Fruit fly (Drosophila melanogaster) whole organism, embryonic: Measurements from ENCODE around the gene CG11858.

Experiments used
- Asciz ChIP-seq: fragments of 200-800 bp; sonication (Bioruptor generic); optimal IDR thresholded peaks from 2 replicates; lab custom pipeline; 2017; ENCODE audit warnings: missing biosample characterization, mild to moderate bottlenecking, missing genetic modification characterization, missing genetic modification reagents
- Bteb2 ChIP-seq: fragments of 200-800 bp; sonication (Bioruptor generic); optimal IDR thresholded peaks from 2 replicates; lab custom pipeline; 2016; ENCODE audit warnings: missing biosample characterization, missing genetic modification characterization
- C15 ChIP-seq: fragments of 200-800 bp; sonication (Bioruptor generic); IDR thresholded peaks from 3 replicates; pipeline ENCODE4 v1.3.6; 2022; ENCODE audit warnings: missing biosample characterization, missing genetic modification characterization
- CG10209 ChIP-seq: fragments of 200-800 bp; sonication (Bioruptor generic); optimal IDR thresholded peaks from 3 replicates; lab custom pipeline; 2017; ENCODE audit warnings: missing biosample characterization, mild to moderate bottlenecking, missing genetic modification characterization, missing genetic modification reagents
- CG13123 ChIP-seq: fragments of 200-800 bp; sonication (Bioruptor generic); optimal IDR thresholded peaks from 2 replicates; lab custom pipeline; 2016; ENCODE audit warnings: missing biosample characterization, missing genetic modification characterization
- CG13296 ChIP-seq: fragments of 200-800 bp; sonication (Bioruptor generic); optimal IDR thresholded peaks from 3 replicates; lab custom pipeline; 2018; ENCODE audit warnings: missing biosample characterization, mild to moderate bottlenecking, missing genetic modification characterization
- CG13775 ChIP-seq: fragments of 200-800 bp; sonication (Bioruptor generic); optimal IDR thresholded peaks from 3 replicates; lab custom pipeline; 2017; ENCODE audit warnings: missing biosample characterization, mild to moderate bottlenecking, missing genetic modification characterization
- CG15073 ChIP-seq: fragments of 200-800 bp; sonication (Bioruptor generic); optimal IDR thresholded peaks from 2 replicates; lab custom pipeline; 2016; ENCODE audit warnings: missing biosample characterization, missing genetic modification characterization
- CG15479 ChIP-seq: fragments of 200-800 bp; sonication (Bioruptor generic); optimal IDR thresholded peaks from 3 replicates; lab custom pipeline; 2019; ENCODE audit warnings: missing biosample characterization, mild to moderate bottlenecking, missing genetic modification characterization, moderate library complexity
- CG16815 ChIP-seq: fragments of 200-800 bp; sonication (Bioruptor generic); optimal IDR thresholded peaks from 3 replicates; lab custom pipeline; 2017; ENCODE audit warnings: missing biosample characterization, mild to moderate bottlenecking, missing genetic modification characterization
- CG2875 ChIP-seq: fragments of 200-800 bp; sonication (Bioruptor generic); optimal IDR thresholded peaks from 2 replicates; lab custom pipeline; 2017; ENCODE audit warnings: missing biosample characterization, mild to moderate bottlenecking, missing genetic modification characterization, missing genetic modification reagents
- CG2889 ChIP-seq: fragments of 200-800 bp; sonication (Bioruptor generic); IDR thresholded peaks from 3 replicates; pipeline ENCODE4 v1.3.6; 2022; ENCODE audit warnings: missing biosample characterization, missing genetic modification characterization
- CG33213 ChIP-seq: fragments of 200-800 bp; sonication (Bioruptor generic); optimal IDR thresholded peaks from 3 replicates; lab custom pipeline; 2016; ENCODE audit warnings: missing biosample characterization, missing genetic modification characterization
- CG3407 ChIP-seq: fragments of 200-800 bp; sonication (Bioruptor generic); optimal IDR thresholded peaks from 2 replicates; lab custom pipeline; 2018; ENCODE audit warnings: missing biosample characterization, mild to moderate bottlenecking, missing genetic modification characterization
- CG3847 ChIP-seq: fragments of 200-800 bp; sonication (Bioruptor generic); IDR thresholded peaks from 2 replicates; pipeline ENCODE4 v1.3.6; 2022; ENCODE audit warnings: missing biosample characterization, missing genetic modification characterization
- CG4707 ChIP-seq: fragments of 200-800 bp; sonication (Bioruptor generic); optimal IDR thresholded peaks from 2 replicates; lab custom pipeline; 2018; ENCODE audit warnings: missing biosample characterization, mild to moderate bottlenecking, missing genetic modification characterization, moderate library complexity
- CG6654 ChIP-seq: fragments of 200-800 bp; sonication (Bioruptor generic); optimal IDR thresholded peaks from 2 replicates; lab custom pipeline; 2017; ENCODE audit warnings: missing biosample characterization, mild to moderate bottlenecking, missing genetic modification characterization
- CG8089 ChIP-seq: fragments of 200-800 bp; sonication (Bioruptor generic); optimal IDR thresholded peaks from 3 replicates; lab custom pipeline; 2016; ENCODE audit warnings: missing biosample characterization, missing genetic modification characterization
- CkIIα-i1 ChIP-seq: fragments of 200-800 bp; sonication (Bioruptor generic); IDR thresholded peaks from 2 replicates; pipeline ENCODE4 v1.3.6; 2022; ENCODE audit warnings: missing biosample characterization, missing genetic modification characterization
- Dip2 ChIP-seq: fragments of 200-800 bp; sonication (Bioruptor generic); IDR thresholded peaks from 2 replicates; pipeline ENCODE4 v1.3.6; 2022; ENCODE audit warnings: missing biosample characterization, missing genetic modification characterization
- Fer1 ChIP-seq: fragments of 200-800 bp; sonication (Bioruptor generic); optimal IDR thresholded peaks from 2 replicates; lab custom pipeline; 2017; ENCODE audit warnings: missing biosample characterization, mild to moderate bottlenecking, missing genetic modification characterization
- HLHmδ ChIP-seq: fragments of 200-800 bp; sonication (Bioruptor generic); optimal IDR thresholded peaks from 2 replicates; lab custom pipeline; 2018; ENCODE audit warnings: missing biosample characterization, mild to moderate bottlenecking, missing genetic modification characterization, moderate library complexity
- HmgD ChIP-seq: fragments of 200-800 bp; sonication (Bioruptor generic); optimal IDR thresholded peaks from 3 replicates; lab custom pipeline; 2016; ENCODE audit warnings: missing biosample characterization, missing genetic modification characterization
- Nf-YC ChIP-seq: fragments of 200-800 bp; optimal IDR thresholded peaks from 3 replicates; lab custom pipeline; 2019; ENCODE audit warnings: missing biosample characterization, mild to moderate bottlenecking, missing genetic modification characterization, moderate library complexity
- Optix ChIP-seq: fragments of 200-800 bp; sonication (Bioruptor generic); IDR thresholded peaks from 3 replicates; pipeline ENCODE4 v1.3.6; 2022; ENCODE audit warnings: missing biosample characterization, missing genetic modification characterization
- Six4 ChIP-seq: fragments of 200-800 bp; sonication (Bioruptor generic); optimal IDR thresholded peaks from 2 replicates; lab custom pipeline; 2016; ENCODE audit warnings: missing biosample characterization, missing genetic modification characterization
- Sox100B ChIP-seq: fragments of 200-800 bp; sonication (Bioruptor generic); optimal IDR thresholded peaks from 3 replicates; lab custom pipeline; 2018; ENCODE audit warnings: missing biosample characterization, mild to moderate bottlenecking, missing genetic modification characterization
- Spps ChIP-seq: fragments of 200-800 bp; sonication (Bioruptor generic); optimal IDR thresholded peaks from 2 replicates; lab custom pipeline; 2018; ENCODE audit warnings: missing biosample characterization, mild to moderate bottlenecking, missing genetic modification characterization
- Stat92E ChIP-seq, 3 experiments: fragments of >200 bp in 2 of 3; fragments of 200-800 bp in 1 of 3; sonication (Bioruptor generic) in 1 of 3; optimal IDR thresholded peaks; 2 replicates each; lab custom pipeline; 2017 to 2019; ENCODE audit warnings: missing biosample characterization in 3 of 3, missing genetic modification characterization in 3 of 3, mild to moderate bottlenecking in 1 of 3, moderate library complexity in 1 of 3
- ap ChIP-seq: fragments of 200-800 bp; sonication (Bioruptor generic); IDR thresholded peaks from 2 replicates; pipeline ENCODE4 v1.3.6; 2022; ENCODE audit warnings: missing biosample characterization, missing genetic modification characterization
- ara ChIP-seq: fragments of 200-800 bp; sonication (Bioruptor generic); IDR thresholded peaks from 2 replicates; pipeline ENCODE4 v1.3.6; 2022; ENCODE audit warnings: missing biosample characterization, missing genetic modification characterization
- az2 ChIP-seq: fragments of 200-800 bp; sonication (Bioruptor generic); optimal IDR thresholded peaks from 3 replicates; lab custom pipeline; 2016; ENCODE audit warnings: missing biosample characterization, missing genetic modification characterization
- bigmax ChIP-seq: fragments of 200-800 bp; sonication (Bioruptor generic); optimal IDR thresholded peaks from 2 replicates; lab custom pipeline; 2018; ENCODE audit warnings: missing biosample characterization, mild to moderate bottlenecking, missing genetic modification characterization
- cg ChIP-seq: fragments of 200-800 bp; sonication (Bioruptor generic); optimal IDR thresholded peaks from 3 replicates; lab custom pipeline; 2019; ENCODE audit warnings: missing biosample characterization, mild to moderate bottlenecking, missing genetic modification characterization, moderate library complexity
- chn ChIP-seq: fragments of 200-800 bp; sonication (Bioruptor generic); optimal IDR thresholded peaks from 2 replicates; lab custom pipeline; 2016; ENCODE audit warnings: missing biosample characterization, missing genetic modification characterization
- da ChIP-seq: fragments of 200-800 bp; sonication (Bioruptor generic); optimal IDR thresholded peaks from 2 replicates; lab custom pipeline; 2016; ENCODE audit warnings: missing biosample characterization, missing genetic modification characterization
- fd96Cb ChIP-seq: fragments of 200-800 bp; sonication (Bioruptor generic); optimal IDR thresholded peaks from 2 replicates; lab custom pipeline; 2018; ENCODE audit warnings: missing biosample characterization, mild to moderate bottlenecking, missing genetic modification characterization, moderate library complexity
- gce ChIP-seq: fragments of 200-800 bp; sonication (Bioruptor generic); IDR thresholded peaks from 3 replicates; pipeline ENCODE4 v1.3.6; 2022; ENCODE audit warnings: missing biosample characterization, missing genetic modification characterization
- gcm2 ChIP-seq: fragments of 200-800 bp; sonication (Bioruptor generic); optimal IDR thresholded peaks from 2 replicates; lab custom pipeline; 2016; ENCODE audit warnings: missing biosample characterization, missing genetic modification characterization
- gt ChIP-seq: fragments of 200-800 bp; sonication (Bioruptor generic); IDR thresholded peaks from 2 replicates; pipeline ENCODE4 v1.3.6; 2022; ENCODE audit warnings: missing biosample characterization, missing genetic modification characterization
- her ChIP-seq: fragments of 200-800 bp; sonication (Bioruptor generic); optimal IDR thresholded peaks from 2 replicates; lab custom pipeline; 2016; ENCODE audit warnings: missing biosample characterization, missing genetic modification characterization
- hth ChIP-seq: fragments of >200 bp; optimal IDR thresholded peaks from 2 replicates; lab custom pipeline; 2017; ENCODE audit warnings: inconsistent platforms
- inv ChIP-seq: fragments of 200-800 bp; sonication (Bioruptor generic); IDR thresholded peaks from 2 replicates; pipeline ENCODE4 v1.3.6; 2022; ENCODE audit warnings: missing biosample characterization, missing genetic modification characterization; ENCODE audit not compliant: partially characterized antibody
- lab ChIP-seq: fragments of 200-800 bp; sonication (Bioruptor generic); optimal IDR thresholded peaks from 3 replicates; lab custom pipeline; 2017; ENCODE audit warnings: missing biosample characterization, missing genetic modification characterization, mild to moderate bottlenecking, moderate library complexity, missing genetic modification reagents
- luna ChIP-seq: fragments of 200-800 bp; sonication (Bioruptor generic); optimal IDR thresholded peaks from 2 replicates; lab custom pipeline; 2016; ENCODE audit warnings: missing biosample characterization, missing genetic modification characterization
- peb ChIP-seq: fragments of 200-800 bp; sonication (Bioruptor generic); IDR thresholded peaks from 2 replicates; pipeline ENCODE4 v1.3.6; 2022; ENCODE audit warnings: missing biosample characterization, missing genetic modification characterization
- ro ChIP-seq: fragments of 200-800 bp; sonication (Bioruptor generic); IDR thresholded peaks from 2 replicates; pipeline ENCODE4 v1.3.6; 2022; ENCODE audit warnings: missing biosample characterization, missing genetic modification characterization
- shn ChIP-seq: fragments of 200-800 bp; sonication (Bioruptor generic); optimal IDR thresholded peaks from 3 replicates; lab custom pipeline; 2016; ENCODE audit warnings: missing biosample characterization, missing genetic modification characterization
- ssp ChIP-seq: fragments of 200-800 bp; sonication (Bioruptor generic); IDR thresholded peaks from 2 replicates; pipeline ENCODE4 v1.3.6; 2022; ENCODE audit warnings: missing biosample characterization, missing genetic modification characterization
- stwl ChIP-seq: fragments of 200-800 bp; sonication (Bioruptor generic); optimal IDR thresholded peaks from 3 replicates; lab custom pipeline; 2018; ENCODE audit warnings: missing biosample characterization, mild to moderate bottlenecking, missing genetic modification characterization, moderate library complexity
- trem ChIP-seq: fragments of 200-800 bp; optimal IDR thresholded peaks from 3 replicates; lab custom pipeline; 2019; ENCODE audit warnings: missing biosample characterization, mild to moderate bottlenecking, missing genetic modification characterization, moderate library complexity
- unc-4 ChIP-seq: fragments of 200-800 bp; sonication (Bioruptor generic); IDR thresholded peaks from 2 replicates; pipeline ENCODE4 v1.3.6; 2022; ENCODE audit warnings: missing biosample characterization, missing genetic modification characterization; ENCODE audit not compliant: partially characterized antibody

CG11858 gene

DNA sequence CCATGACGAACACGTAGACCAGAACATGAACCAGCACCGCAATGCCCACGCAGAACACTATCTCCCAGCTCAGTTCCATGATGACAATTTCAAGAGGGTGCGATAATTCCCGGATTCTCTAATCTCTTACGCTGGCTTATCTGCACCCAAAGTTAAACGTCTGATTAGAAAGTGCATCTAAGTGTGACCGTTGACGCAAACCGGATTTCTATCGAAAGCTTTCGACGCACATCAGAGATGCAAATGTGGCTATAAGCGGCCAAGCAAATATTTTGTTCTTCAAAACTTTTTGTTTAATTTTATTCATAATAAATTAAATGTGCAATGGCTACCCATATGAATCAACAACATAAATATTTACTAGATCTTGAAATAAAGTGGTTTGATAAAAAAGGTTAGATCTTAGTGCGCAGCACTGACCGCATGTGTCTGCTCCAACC lies at the start of gene CG11858, which contains the start of gene Kdsr (continued):
- peak; percentile 59 for TF ChIP-seq shn
- no peak for TF ChIP-seq Asciz (GFP tag; lab: Kevin White, UChicago)
- peak; percentile 8 for TF ChIP-seq HLHmδ (GFP tag; lab: Kevin White, UChicago)
- peak; percentile 45 for TF ChIP-seq fd96Cb
- no peak for TF ChIP-seq bigmax (GFP tag; lab: Kevin White, UChicago)
- TF ChIP-seq Sox100B: no peak
- no peak for TF ChIP-seq CG4707
- no peak for TF ChIP-seq Stat92E (GFP tag; optimal IDR thresholded peaks at IDR 0.05; lab: Kevin White, UChicago)
- TF ChIP-seq Nf-YC (tag; lab: Kevin White, UChicago): peak; percentile 60
- TF ChIP-seq trem: peak; percentile 38
- TF ChIP-seq gt (GFP tag; lab: Robert Waterston, UW): no peak
- peak; percentile 6 for TF ChIP-seq CG13123 (GFP tag; lab: Kevin White, UChicago)
- TF ChIP-seq lab (GFP tag; lab: Kevin White, UChicago): no peak
- TF ChIP-seq Spps (tag; lab: Kevin White, UChicago): peak; percentile 51
- no peak for TF ChIP-seq Optix (GFP tag; lab: Robert Waterston, UW)
- peak; percentile 13 for TF ChIP-seq CG16815
- no peak for TF ChIP-seq cg (GFP tag; lab: Kevin White, UChicago)
- TF ChIP-seq gcm2 (GFP tag; lab: Kevin White, UChicago): peak; percentile 28
- TF ChIP-seq CG13296 (GFP tag; lab: Kevin White, UChicago): peak; percentile 56
- no peak for TF ChIP-seq ap (GFP tag; lab: Robert Waterston, UW)
- peak; percentile 68 for TF ChIP-seq Bteb2 (GFP tag; lab: Kevin White, UChicago)
- TF ChIP-seq luna (GFP tag; lab: Kevin White, UChicago): peak; percentile 40
- TF ChIP-seq az2: peak; percentile 52
- TF ChIP-seq Dip2 (GFP tag; lab: Robert Waterston, UW): no peak
- no peak for TF ChIP-seq CkIIα-i1 (GFP tag; lab: Robert Waterston, UW)
- TF ChIP-seq ro (GFP tag; lab: Robert Waterston, UW): no peak
- no peak for TF ChIP-seq hth (lab: Kevin White, UChicago)
- no peak for TF ChIP-seq Six4 (GFP tag; lab: Kevin White, UChicago)
- TF ChIP-seq CG3847 (GFP tag; lab: Robert Waterston, UW): peak; percentile 68
- no peak for TF ChIP-seq CG6654 (GFP tag; lab: Kevin White, UChicago)
- no peak for TF ChIP-seq CG15073 (GFP tag; lab: Kevin White, UChicago)
- TF ChIP-seq HmgD (GFP tag; lab: Kevin White, UChicago): no peak
- peak; percentile 51 for TF ChIP-seq CG33213 (GFP tag; lab: Kevin White, UChicago)
- peak; percentile 65 for TF ChIP-seq chn (GFP tag; lab: Kevin White, UChicago)
- TF ChIP-seq C15 (GFP tag; lab: Robert Waterston, UW): no peak
- TF ChIP-seq ssp (GFP tag; lab: Robert Waterston, UW): peak; percentile 72
- peak; percentile 72 for TF ChIP-seq CG2889 (GFP tag; lab: Robert Waterston, UW)
- TF ChIP-seq CG15479 (GFP tag; lab: Kevin White, UChicago): no peak
- peak; percentile 38 for TF ChIP-seq CG10209 (GFP tag; lab: Kevin White, UChicago)
- TF ChIP-seq CG8089 (GFP tag; lab: Kevin White, UChicago): no peak
- peak; percentile 56; the same call in 1 of the 2 replicates for TF ChIP-seq unc-4 (GFP tag; lab: Robert Waterston, UW)
- peak; percentile 57; the same call in 1 of the 2 replicates for TF ChIP-seq ara (GFP tag; lab: Robert Waterston, UW)
- no peak for TF ChIP-seq inv (GFP tag; lab: Robert Waterston, UW)
- peak; percentile 30 for TF ChIP-seq her (GFP tag; lab: Kevin White, UChicago)
- peak; percentile 77 for TF ChIP-seq Fer1 (GFP tag; lab: Kevin White, UChicago)
- no peak for TF ChIP-seq gce (GFP tag; lab: Robert Waterston, UW)
- TF ChIP-seq peb (GFP tag; lab: Robert Waterston, UW): peak; percentile 47; the same call in 1 of the 2 replicates
- peak; percentile 73 for TF ChIP-seq CG13775 (GFP tag; lab: Kevin White, UChicago)
- TF ChIP-seq da (GFP tag; lab: Kevin White, UChicago): no peak
- TF ChIP-seq CG2875 (GFP tag; lab: Kevin White, UChicago): no peak
- TF ChIP-seq CG3407 (GFP tag; lab: Kevin White, UChicago): no peak
- TF ChIP-seq stwl (tag; lab: Kevin White, UChicago): peak; percentile 9
